Fruit fly (Drosophila melanogaster) whole organism, wandering third instar larva: Measurements from ENCODE around the gene CCT4.

Experiments
- Abd-B ChIP-seq: fragments of >200 bp; optimal IDR thresholded peaks from 2 replicates; lab custom pipeline; 2017; ENCODE audit warnings: missing biosample characterization, missing genetic modification characterization
- CG32264 ChIP-seq: fragments of 200-800 bp; sonication (Bioruptor generic); optimal IDR thresholded peaks from 2 replicates; lab custom pipeline; 2016; ENCODE audit warnings: missing biosample characterization, missing genetic modification characterization
- CG9705 ChIP-seq: fragments of 200-800 bp; sonication (Bioruptor generic); optimal IDR thresholded peaks from 2 replicates; lab custom pipeline; 2018; ENCODE audit warnings: missing biosample characterization, mild to moderate bottlenecking, missing genetic modification characterization
- CrebA ChIP-seq: fragments of 200-800 bp; sonication (Bioruptor generic); optimal IDR thresholded peaks from 2 replicates; lab custom pipeline; 2016; ENCODE audit warnings: missing biosample characterization, mild to moderate bottlenecking, missing genetic modification characterization, borderline replicate concordance
- Dfd ChIP-seq: fragments of >200 bp; optimal IDR thresholded peaks from 2 replicates; lab custom pipeline; 2017; ENCODE audit warnings: missing biosample characterization, missing genetic modification characterization
- Dif ChIP-seq: fragments of 200-275, 200-300 bp; sonication (Bioruptor generic); optimal IDR thresholded peaks from 2 replicates; lab custom pipeline; 2018; ENCODE audit warnings: missing biosample characterization, missing genetic modification characterization; ENCODE audit not compliant: partially characterized antibody
- GATAd ChIP-seq: sonication (Bioruptor generic); optimal IDR thresholded peaks from 2 replicates; lab custom pipeline; 2016; ENCODE audit warnings: missing biosample characterization, missing genetic modification characterization
- HLH106 ChIP-seq: fragments of 200-800 bp; optimal IDR thresholded peaks from 3 replicates; lab custom pipeline; 2019; ENCODE audit warnings: missing biosample characterization, mild to moderate bottlenecking, missing genetic modification characterization, moderate library complexity
- Hr78 ChIP-seq: fragments of >200 bp; optimal IDR thresholded peaks from 2 replicates; lab custom pipeline; 2017; ENCODE audit warnings: missing biosample characterization, missing genetic modification characterization
- Hr83 ChIP-seq: fragments of 200-300 bp; sonication (Bioruptor generic); optimal IDR thresholded peaks from 2 replicates; lab custom pipeline; 2016; ENCODE audit warnings: missing biosample characterization, mild to moderate bottlenecking, missing genetic modification characterization, moderate library complexity; ENCODE audit not compliant: poor library complexity, severe bottlenecking
- Jra ChIP-seq: sonication (Bioruptor generic); optimal IDR thresholded peaks from 2 replicates; lab custom pipeline; 2016; ENCODE audit warnings: missing biosample characterization, missing genetic modification characterization
- Mio ChIP-seq: sonication (Bioruptor generic); optimal IDR thresholded peaks from 2 replicates; lab custom pipeline; 2016; ENCODE audit warnings: missing biosample characterization, missing genetic modification characterization
- Myc ChIP-seq: fragments of >200 bp; optimal IDR thresholded peaks from 2 replicates; lab custom pipeline; 2017
- N ChIP-seq: fragments of >200 bp; optimal IDR thresholded peaks from 2 replicates; lab custom pipeline; 2018; ENCODE audit warnings: missing biosample characterization, missing external identifiers, missing genetic modification characterization
- OdsH ChIP-seq: fragments of 200-800 bp; sonication (Bioruptor generic); optimal IDR thresholded peaks from 2 replicates; lab custom pipeline; 2016; ENCODE audit warnings: missing biosample characterization, mild to moderate bottlenecking, missing genetic modification characterization
- Rel ChIP-seq, 2 experiments: fragments of 200-800 bp; sonication (Bioruptor generic) in 1 of 2; optimal IDR thresholded peaks; 2 replicates in 1 of 2; 3 replicates in 1 of 2; lab custom pipeline; 2016 to 2019; ENCODE audit warnings: mild to moderate bottlenecking in 2 of 2, missing biosample characterization in 2 of 2, missing genetic modification characterization in 2 of 2, moderate library complexity in 1 of 2
- Sp1 ChIP-seq: fragments of 200-800 bp; sonication (Bioruptor generic); optimal IDR thresholded peaks from 3 replicates; lab custom pipeline; 2019; ENCODE audit warnings: missing biosample characterization, mild to moderate bottlenecking, missing genetic modification characterization, moderate library complexity
- Vsx2 ChIP-seq: fragments of 200-300, 225-300 bp; sonication (Bioruptor generic); optimal IDR thresholded peaks from 2 replicates; lab custom pipeline; 2018; ENCODE audit warnings: missing biosample characterization, missing genetic modification characterization; ENCODE audit not compliant: partially characterized antibody
- br ChIP-seq: fragments of 200-800 bp; sonication (Bioruptor generic); optimal IDR thresholded peaks from 2 replicates; lab custom pipeline; 2016; ENCODE audit warnings: missing biosample characterization, missing genetic modification characterization
- brk ChIP-seq: fragments of 200-800 bp; sonication (Bioruptor generic); optimal IDR thresholded peaks from 2 replicates; lab custom pipeline; 2016; ENCODE audit warnings: missing biosample characterization, mild to moderate bottlenecking, missing genetic modification characterization
- dl ChIP-seq, 2 experiments: fragments of 175-275, 200-275 bp in 1 of 2; fragments of 200-275 bp in 1 of 2; sonication (Bioruptor generic); optimal IDR thresholded peaks; lab custom pipeline; 2018; ENCODE audit warnings: mild to moderate bottlenecking in 2 of 2, missing biosample characterization in 2 of 2, missing genetic modification characterization in 2 of 2, moderate library complexity in 2 of 2; ENCODE audit not compliant: partially characterized antibody in 2 of 2, insufficient read depth in 1 of 2
- dmrt93B ChIP-seq: fragments of 200-800 bp; sonication (Bioruptor generic); optimal IDR thresholded peaks from 2 replicates; lab custom pipeline; 2018; ENCODE audit warnings: missing biosample characterization, mild to moderate bottlenecking, missing genetic modification characterization
- ey ChIP-seq: fragments of 200-800 bp; sonication (Bioruptor generic); optimal IDR thresholded peaks from 2 replicates; lab custom pipeline; 2016; ENCODE audit warnings: missing biosample characterization, missing genetic modification characterization
- foxo ChIP-seq, 2 experiments: fragments of 200-800 bp; sonication (Bioruptor generic); optimal IDR thresholded peaks; 2 replicates in 1 of 2; 3 replicates in 1 of 2; lab custom pipeline; 2016 to 2017; ENCODE audit warnings: missing biosample characterization in 2 of 2, missing genetic modification characterization in 2 of 2
- fru ChIP-seq: fragments of 200-800 bp; sonication (Bioruptor generic); optimal IDR thresholded peaks from 3 replicates; lab custom pipeline; 2016; ENCODE audit warnings: missing biosample characterization, mild to moderate bottlenecking, missing genetic modification characterization
- h ChIP-seq: fragments of 200-800 bp; sonication (Bioruptor generic); optimal IDR thresholded peaks from 3 replicates; lab custom pipeline; 2016; ENCODE audit warnings: missing biosample characterization, mild to moderate bottlenecking, missing genetic modification characterization
- jim ChIP-seq: fragments of 175-275, 200-325 bp; sonication (Bioruptor generic); optimal IDR thresholded peaks from 2 replicates; lab custom pipeline; 2016; ENCODE audit warnings: missing biosample characterization, mild to moderate bottlenecking, missing genetic modification characterization
- lola ChIP-seq: fragments of >200 bp; optimal IDR thresholded peaks from 2 replicates; lab custom pipeline; 2017; ENCODE audit warnings: missing biosample characterization, missing genetic modification characterization
- pan ChIP-seq: fragments of >200 bp; optimal IDR thresholded peaks from 2 replicates; lab custom pipeline; 2017
- psq ChIP-seq: fragments of 200-800 bp; sonication (Bioruptor generic); optimal IDR thresholded peaks from 3 replicates; lab custom pipeline; 2017; ENCODE audit warnings: missing biosample characterization, mild to moderate bottlenecking, missing genetic modification characterization, moderate library complexity
- rgr ChIP-seq: fragments of 200-800 bp; sonication (Bioruptor generic); optimal IDR thresholded peaks from 3 replicates; lab custom pipeline; 2016; ENCODE audit warnings: missing biosample characterization, mild to moderate bottlenecking, missing genetic modification characterization
- sage ChIP-seq: fragments of 200-800 bp; sonication (Bioruptor generic); optimal IDR thresholded peaks from 2 replicates; lab custom pipeline; 2016; ENCODE audit warnings: missing biosample characterization, mild to moderate bottlenecking, missing genetic modification characterization
- sv ChIP-seq: fragments of 200-800 bp; sonication (Bioruptor generic); optimal IDR thresholded peaks from 3 replicates; lab custom pipeline; 2016; ENCODE audit warnings: missing biosample characterization, missing genetic modification characterization
- tai ChIP-seq: sonication (Bioruptor generic); optimal IDR thresholded peaks from 2 replicates; lab custom pipeline; 2016; ENCODE audit warnings: missing biosample characterization, missing genetic modification characterization
- usp ChIP-seq: fragments of >200 bp; optimal IDR thresholded peaks from 2 replicates; lab custom pipeline; 2017; ENCODE audit warnings: missing biosample characterization, missing genetic modification characterization
- woc ChIP-seq: sonication (Bioruptor generic); optimal IDR thresholded peaks from 2 replicates; lab custom pipeline; 2016; ENCODE audit warnings: missing biosample characterization, mild to moderate bottlenecking, missing genetic modification characterization

CCT4 gene

dm6 chr2L:12678286-12678685 is 14.4 kb downstream of the CCT4 start:
- no peak for TF ChIP-seq Myc (lab: Kevin White, UChicago)
- TF ChIP-seq tai = no peak
- no peak for TF ChIP-seq rgr (GFP tag; lab: Kevin White, UChicago)
- no peak for TF ChIP-seq Vsx2
- no peak for TF ChIP-seq usp
- TF ChIP-seq GATAd (GFP tag; lab: Kevin White, UChicago) = no peak
- TF ChIP-seq pan (lab: Kevin White, UChicago) = no peak
- TF ChIP-seq Jra (GFP tag; lab: Kevin White, UChicago) = no peak
- no peak for TF ChIP-seq woc (GFP tag; lab: Kevin White, UChicago)
- TF ChIP-seq Mio (GFP tag; lab: Kevin White, UChicago) = no peak
- TF ChIP-seq br (GFP tag; lab: Kevin White, UChicago) = no peak
- TF ChIP-seq Hr83 (GFP tag; lab: Kevin White, UChicago) = no peak
- no peak for TF ChIP-seq brk (GFP tag; lab: Kevin White, UChicago)

- TF ChIP-seq Vsx2 (no peak), rgr (GFP tag; lab: Kevin White, UChicago) (no peak), fru (GFP tag; lab: Kevin White, UChicago) (no peak), psq (GFP tag; lab: Kevin White, UChicago) (no peak), jim (GFP tag; lab: Kevin White, UChicago) (no peak), br (GFP tag; lab: Kevin White, UChicago) (no peak), Sp1 (GFP tag; lab: Kevin White, UChicago) (no peak), Dfd (no peak), lola (GFP tag; lab: Kevin White, UChicago) (no peak), Abd-B (no peak), h (GFP tag; lab: Kevin White, UChicago) (no peak), CG32264 (GFP tag; lab: Kevin White, UChicago) (no peak), usp (no peak), woc (GFP tag; lab: Kevin White, UChicago) (no peak), HLH106 (no peak), foxo (GFP tag; optimal IDR thresholded peaks at IDR 0.05; lab: Kevin White, UChicago) (no peak), Myc (lab: Kevin White, UChicago) (no peak), sage (no peak), tai (no peak)
These were observed 18.4 kb downstream of the CCT4 start for dm6 chr2L:12674365-12674764.

DNA sequence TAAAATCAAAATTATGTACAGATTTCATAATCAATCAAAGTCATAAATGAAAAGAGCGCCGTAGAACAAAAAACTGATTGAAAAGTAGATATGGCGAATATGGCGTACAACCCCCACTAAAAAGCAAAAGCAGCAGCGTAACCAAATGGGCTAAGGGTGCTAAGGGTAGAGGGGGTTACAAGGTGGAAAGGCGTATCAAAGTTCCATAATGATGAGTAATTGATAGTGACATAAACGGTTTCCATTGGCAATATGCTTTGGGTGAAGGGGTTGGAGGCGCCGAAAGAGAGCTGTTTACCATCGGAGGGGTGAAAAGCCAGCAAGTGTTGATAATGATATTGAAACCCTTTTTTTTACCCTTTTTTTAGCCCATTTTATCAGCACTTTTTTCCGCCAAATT is 20.4 kb downstream of the CCT4 start:
- no peak for TF ChIP-seq dmrt93B (GFP tag; lab: Kevin White, UChicago)
- no peak for TF ChIP-seq CrebA (GFP tag; lab: Kevin White, UChicago)
- TF ChIP-seq lola (GFP tag; lab: Kevin White, UChicago) = no peak
- no peak for TF ChIP-seq sv
- TF ChIP-seq Hr83 (GFP tag; lab: Kevin White, UChicago) = no peak
- TF ChIP-seq ey = no peak
- TF ChIP-seq N = no peak
- TF ChIP-seq Rel (GFP tag; optimal IDR thresholded peaks at IDR 0.05; lab: Kevin White, UChicago) = no peak
- TF ChIP-seq Rel (tag; optimal IDR thresholded peaks at IDR 0.05; lab: Kevin White, UChicago) = no peak
- TF ChIP-seq HLH106 = no peak
- no peak for TF ChIP-seq Dif (GFP tag; lab: Kevin White, UChicago)
- TF ChIP-seq tai = no peak
- TF ChIP-seq CG9705 (GFP tag; lab: Kevin White, UChicago) = no peak
- no peak for TF ChIP-seq psq (GFP tag; lab: Kevin White, UChicago)
- no peak for TF ChIP-seq brk (GFP tag; lab: Kevin White, UChicago)
- TF ChIP-seq br (GFP tag; lab: Kevin White, UChicago) = no peak
- no peak for TF ChIP-seq Mio (GFP tag; lab: Kevin White, UChicago)
- TF ChIP-seq foxo (GFP tag; optimal IDR thresholded peaks at IDR 0.05; lab: Kevin White, UChicago) = no peak
- no peak for TF ChIP-seq dl (GFP tag; optimal IDR thresholded peaks at IDR 0.05; lab: Kevin White, UChicago; ENCODE audit: insufficient read depth in 1 of 2, partially characterized antibody in 2 of 2)

dm6 chr2L:12669614-12670013 is 23.1 kb downstream of the CCT4 start, which contains the start of gene Nepl7:
Gene Nepl7 (minus strand): TSS chr2L:12669714.
- TF ChIP-seq Hr83 (GFP tag; lab: Kevin White, UChicago) (no peak), woc (GFP tag; lab: Kevin White, UChicago) (no peak), psq (GFP tag; lab: Kevin White, UChicago) (no peak), CG32264 (GFP tag; lab: Kevin White, UChicago) (no peak), lola (GFP tag; lab: Kevin White, UChicago) (no peak), foxo (GFP tag; optimal IDR thresholded peaks at IDR 0.05; lab: Kevin White, UChicago) (no peak), Rel (GFP tag; optimal IDR thresholded peaks at IDR 0.05; lab: Kevin White, UChicago) (no peak), Rel (tag; optimal IDR thresholded peaks at IDR 0.05; lab: Kevin White, UChicago) (no peak), Jra (GFP tag; lab: Kevin White, UChicago) (no peak), fru (GFP tag; lab: Kevin White, UChicago) (no peak), Dfd (no peak), CG9705 (GFP tag; lab: Kevin White, UChicago) (no peak), OdsH (GFP tag; lab: Kevin White, UChicago) (no peak), Hr78 (no peak), sv (no peak)
- TF ChIP-seq, all 38 proteins: peak for 0
